Worm (Caenorhabditis elegans) whole organism, L2 larva: ENCODE measurements around the gene txt-8.
"Not testable (repeated sequence)": the region's sequence is repeated elsewhere in the genome, so short reads cannot be mapped to it uniquely, and the experiment has no call there.

Experiments used
- C34F6.9 ChIP-seq: fragments of 150-350 bp; optimal IDR thresholded peaks from 2 replicates; lab custom pipeline; 2014; ENCODE audit warnings: missing biosample characterization, missing genetic modification characterization
- F13H6.1 ChIP-seq: sonication (generic microtip); optimal IDR thresholded peaks from 2 replicates; lab custom pipeline; 2016; ENCODE audit warnings: missing genetic modification characterization, missing compliant biosample characterization
- Y55F3AM.14 ChIP-seq: fragments of 200-800 bp; sonication (Bioruptor generic); optimal IDR thresholded peaks from 2 replicates; lab custom pipeline; 2018; ENCODE audit warnings: mild to moderate bottlenecking, missing genetic modification characterization, missing compliant biosample characterization
- ZK546.5 ChIP-seq: sonication (generic microtip); optimal IDR thresholded peaks from 2 replicates; lab custom pipeline; 2017; ENCODE audit warnings: missing biosample characterization, missing genetic modification characterization
- alr-1 ChIP-seq: fragments of 150-350 bp; optimal IDR thresholded peaks from 2 replicates; lab custom pipeline; 2014; ENCODE audit warnings: missing biosample characterization, missing genetic modification characterization
- aly-2 ChIP-seq: fragments of 150-350 bp; optimal IDR thresholded peaks from 2 replicates; lab custom pipeline; 2014; ENCODE audit warnings: missing biosample characterization, missing genetic modification characterization
- blmp-1 ChIP-seq: sonication (generic microtip); optimal IDR thresholded peaks from 2 replicates; lab custom pipeline; 2017; ENCODE audit warnings: missing genetic modification characterization, mild to moderate bottlenecking, missing compliant biosample characterization, antibody characterized with exemption, moderate library complexity; ENCODE audit not compliant: insufficient read depth
- ceh-16 ChIP-seq: fragments of 150-350 bp; optimal IDR thresholded peaks from 2 replicates; lab custom pipeline; 2014; ENCODE audit warnings: missing biosample characterization, missing genetic modification characterization
- ceh-82 ChIP-seq: fragments of 150-350 bp; optimal IDR thresholded peaks from 2 replicates; lab custom pipeline; 2014; ENCODE audit warnings: missing biosample characterization, missing genetic modification characterization
- egl-27 ChIP-seq: sonication (generic microtip); optimal IDR thresholded peaks from 3 replicates; lab custom pipeline; 2017; ENCODE audit warnings: missing biosample characterization, missing genetic modification reagents, missing genetic modification characterization
- elt-1 ChIP-seq: fragments of 150-350 bp; optimal IDR thresholded peaks from 2 replicates; lab custom pipeline; 2014; ENCODE audit warnings: missing biosample characterization, missing genetic modification characterization
- elt-3 ChIP-seq: sonication (generic microtip); optimal IDR thresholded peaks from 2 replicates; lab custom pipeline; 2017; ENCODE audit warnings: missing biosample characterization, missing genetic modification characterization
- fos-1 ChIP-seq: fragments of 150-350 bp; optimal IDR thresholded peaks from 2 replicates; lab custom pipeline; 2014; ENCODE audit warnings: missing biosample characterization, missing genetic modification characterization
- gmeb-1 ChIP-seq: fragments of 150-350 bp; optimal IDR thresholded peaks from 2 replicates; lab custom pipeline; 2014; ENCODE audit warnings: missing biosample characterization, missing genetic modification characterization
- lin-11 ChIP-seq: fragments of 150-350 bp; sonication (generic microtip); optimal IDR thresholded peaks from 2 replicates; lab custom pipeline; 2014; ENCODE audit warnings: missing biosample characterization, missing genetic modification characterization, inconsistent platforms, mixed read lengths
- lin-13 ChIP-seq: fragments of 150-350 bp; optimal IDR thresholded peaks from 2 replicates; lab custom pipeline; 2014; ENCODE audit warnings: missing biosample characterization, missing genetic modification reagents, missing genetic modification characterization
- lin-39 ChIP-seq: fragments of 150-350 bp; optimal IDR thresholded peaks from 2 replicates; lab custom pipeline; 2014; ENCODE audit warnings: missing biosample characterization, missing genetic modification reagents, missing genetic modification characterization
- lsy-2 ChIP-seq, 2 experiments: fragments of 150-350 bp in 1 of 2; sonication (generic microtip) in 1 of 2; optimal IDR thresholded peaks; 2 replicates each; lab custom pipeline; 2014 to 2017; ENCODE audit warnings: missing biosample characterization in 2 of 2, missing genetic modification characterization in 2 of 2
- mab-5 ChIP-seq: fragments of 150-350 bp; optimal IDR thresholded peaks from 2 replicates; lab custom pipeline; 2014; ENCODE audit warnings: missing biosample characterization, missing genetic modification characterization
- mbf-1 ChIP-seq: sonication (generic microtip); optimal IDR thresholded peaks from 2 replicates; lab custom pipeline; 2017; ENCODE audit warnings: missing biosample characterization, missing genetic modification characterization
- mdl-1 ChIP-seq, 2 experiments: fragments of 150-350 bp in 1 of 2; sonication (generic microtip) in 1 of 2; optimal IDR thresholded peaks; 2 replicates each; lab custom pipeline; 2017; ENCODE audit warnings: missing biosample characterization in 2 of 2, missing genetic modification characterization in 2 of 2
- nhr-10 ChIP-seq: sonication (generic microtip); optimal IDR thresholded peaks from 2 replicates; lab custom pipeline; 2017; ENCODE audit warnings: missing biosample characterization, missing genetic modification characterization
- nhr-11 ChIP-seq: fragments of 150-350 bp; optimal IDR thresholded peaks from 2 replicates; lab custom pipeline; 2014; ENCODE audit warnings: missing biosample characterization, missing genetic modification characterization
- nhr-12 ChIP-seq: fragments of 150-350 bp; optimal IDR thresholded peaks from 2 replicates; lab custom pipeline; 2014; ENCODE audit warnings: missing biosample characterization, missing genetic modification characterization
- nhr-129 ChIP-seq: fragments of 150-350 bp; optimal IDR thresholded peaks from 2 replicates; lab custom pipeline; 2014; ENCODE audit warnings: missing biosample characterization, missing genetic modification characterization
- nhr-21 ChIP-seq: fragments of 150-350 bp; optimal IDR thresholded peaks from 2 replicates; lab custom pipeline; 2014; ENCODE audit warnings: missing biosample characterization, missing genetic modification characterization
- nhr-23 ChIP-seq: fragments of 150-350 bp; optimal IDR thresholded peaks from 2 replicates; lab custom pipeline; 2014; ENCODE audit warnings: missing biosample characterization, missing genetic modification reagents, missing genetic modification characterization
- nhr-237 ChIP-seq: fragments of 150-350 bp; optimal IDR thresholded peaks from 2 replicates; lab custom pipeline; 2014; ENCODE audit warnings: missing biosample characterization, missing genetic modification characterization
- nhr-25 ChIP-seq: fragments of 150-350 bp; sonication (generic microtip); optimal IDR thresholded peaks from 3 replicates; lab custom pipeline; 2014; ENCODE audit warnings: missing biosample characterization, missing genetic modification characterization
- nhr-77 ChIP-seq: fragments of 150-350 bp; optimal IDR thresholded peaks from 2 replicates; lab custom pipeline; 2014; ENCODE audit warnings: missing biosample characterization, missing genetic modification characterization
- peb-1 ChIP-seq: fragments of 150-350 bp; optimal IDR thresholded peaks from 2 replicates; lab custom pipeline; 2014; ENCODE audit warnings: missing biosample characterization, missing genetic modification characterization
- skn-1 ChIP-seq: sonication (generic microtip); optimal IDR thresholded peaks from 2 replicates; lab custom pipeline; 2017; ENCODE audit warnings: missing biosample characterization, missing genetic modification characterization
- snpc-4 ChIP-seq: fragments of 150-350 bp; optimal IDR thresholded peaks from 2 replicates; lab custom pipeline; 2014; ENCODE audit warnings: missing biosample characterization, missing genetic modification characterization
- unc-39 ChIP-seq: fragments of 150-350 bp; optimal IDR thresholded peaks from 2 replicates; lab custom pipeline; 2014; ENCODE audit warnings: missing biosample characterization, missing genetic modification characterization
- unc-55 ChIP-seq: fragments of 150-350 bp; sonication (generic microtip); optimal IDR thresholded peaks from 3 replicates; lab custom pipeline; 2014; ENCODE audit warnings: missing biosample characterization, missing genetic modification reagents, missing genetic modification characterization
- unc-62 ChIP-seq: fragments of 150-350 bp; optimal IDR thresholded peaks from 2 replicates; lab custom pipeline; 2014; ENCODE audit warnings: missing biosample characterization, missing genetic modification reagents, missing genetic modification characterization
- zag-1 ChIP-seq: fragments of 150-350 bp; optimal IDR thresholded peaks from 2 replicates; lab custom pipeline; 2014; ENCODE audit warnings: missing biosample characterization, missing genetic modification characterization
- ztf-1 ChIP-seq: fragments of 200-800 bp; sonication (Bioruptor generic); conservative IDR thresholded peaks from 2 replicates; pipeline ENCODE4 v1.3.6; 2022; ENCODE audit warnings: missing genetic modification characterization, missing compliant biosample characterization
- ztf-11 ChIP-seq: sonication (generic microtip); optimal IDR thresholded peaks from 2 replicates; lab custom pipeline; 2017; ENCODE audit warnings: missing biosample characterization, missing genetic modification characterization
- ztf-4 ChIP-seq: fragments of 150-350 bp; optimal IDR thresholded peaks from 2 replicates; lab custom pipeline; 2014; ENCODE audit warnings: missing biosample characterization, missing genetic modification characterization

txt-8 gene

ce11 chrV:18431450-18431849 lies 17.3 kb downstream of the txt-8 start, which contains the start of gene srw-82:
Gene srw-82, plus strand, starts transcription at chrV:18431750.
- TF ChIP-seq nhr-25 (tag; lab: Kevin White, UChicago) (no peak), F13H6.1 (tag; lab: Kevin White, UChicago) (no peak), peb-1 (tag; lab: Kevin White, UChicago) (no peak), C34F6.9 (no peak), skn-1 (tag; lab: Kevin White, UChicago) (no peak), ZK546.5 (tag; lab: Kevin White, UChicago) (no peak), mbf-1 (tag; lab: Kevin White, UChicago) (no peak), ztf-4 (no peak), unc-39 (tag; lab: Kevin White, UChicago) (no peak), lin-13 (GFP tag; lab: Kevin White, UChicago) (no peak), lin-39 (tag; lab: Kevin White, UChicago) (no peak), alr-1 (no peak), snpc-4 (tag; lab: Kevin White, UChicago) (no peak), mab-5 (no peak), unc-62 (GFP tag; lab: Kevin White, UChicago) (no peak), fos-1 (no peak)

- TF ChIP-seq ztf-1 (GFP tag; lab: Robert Waterston, UW) (no peak), aly-2 (tag; lab: Kevin White, UChicago) (no peak), ztf-11 (tag; lab: Kevin White, UChicago) (no peak), nhr-129 (tag; lab: Kevin White, UChicago) (no peak), lin-39 (tag; lab: Kevin White, UChicago) (no peak), unc-62 (GFP tag; lab: Kevin White, UChicago) (no peak), nhr-10 (no peak), lin-13 (GFP tag; lab: Kevin White, UChicago) (no peak), ceh-16 (no peak), alr-1 (no peak), skn-1 (tag; lab: Kevin White, UChicago) (no peak), nhr-77 (tag; lab: Kevin White, UChicago) (no peak), nhr-23 (no peak), Y55F3AM.14 (GFP tag; lab: Kevin White, UChicago) (no peak)
Measured at ce11 chrV:18434961-18435360, 20.8 kb downstream of the txt-8 start, which contains the start of gene ZK262.20. Gene ZK262.20, minus strand, starts transcription at chrV:18435061.

- TF ChIP-seq elt-1 (tag; lab: Kevin White, UChicago): no peak
- no peak for TF ChIP-seq ZK546.5 (tag; lab: Kevin White, UChicago)
- TF ChIP-seq blmp-1: no peak
- no peak for TF ChIP-seq ztf-11 (tag; lab: Kevin White, UChicago)
- TF ChIP-seq nhr-12 (tag; lab: Kevin White, UChicago): no peak
- TF ChIP-seq egl-27 (tag; lab: Kevin White, UChicago): no peak
- no peak for TF ChIP-seq nhr-10
- TF ChIP-seq nhr-237 (tag; lab: Kevin White, UChicago): no peak
- no peak for TF ChIP-seq ceh-16
- no peak for TF ChIP-seq nhr-21
- TF ChIP-seq lsy-2 (tag; optimal IDR thresholded peaks at IDR 0.05; lab: Kevin White, UChicago): no peak
- no peak for TF ChIP-seq lin-11 (tag; lab: Kevin White, UChicago)
- TF ChIP-seq unc-55: no peak
- TF ChIP-seq, all 48 proteins: peak for 0
Measured at ce11 chrV:18438081-18438480, 23.9 kb downstream of the txt-8 start, which contains the start of gene ZK262.8. Gene ZK262.8, plus strand, starts transcription at chrV:18438381.

ce11 chrV:18439469-18439868 lies 25.3 kb downstream of the txt-8 start, which contains the start of gene ZK262.9:
Gene ZK262.9, plus strand, starts transcription at chrV:18439769.
- not testable (repeated sequence) for TF ChIP-seq nhr-77, nhr-25, gmeb-1 (tag; lab: Kevin White, UChicago)

- TF ChIP-seq mbf-1 (tag; lab: Kevin White, UChicago) (no peak), mdl-1 (tag; optimal IDR thresholded peaks at IDR 0.05; lab: Kevin White, UChicago) (no peak), ceh-82 (no peak), nhr-11 (no peak), unc-39 (tag; lab: Kevin White, UChicago) (no peak), snpc-4 (tag; lab: Kevin White, UChicago) (no peak), aly-2 (tag; lab: Kevin White, UChicago) (no peak), alr-1 (no peak), zag-1 (tag; lab: Kevin White, UChicago) (no peak), Y55F3AM.14 (GFP tag; lab: Kevin White, UChicago) (no peak), elt-3 (tag; lab: Kevin White, UChicago) (no peak)
Measured at ce11 chrV:18444118-18444517, 30.0 kb downstream of the txt-8 start, which contains the start of gene ZK228.1. Gene ZK228.1, plus strand, starts transcription at chrV:18444418.
